Fruit fly (Drosophila melanogaster) whole organism, embryonic: ENCODE measurements around the gene Mlc2.
A peak's percentile ranks its signal among the peaks of the same experiment; 100 is the strongest.

Experiments
- Aef1 ChIP-seq: fragments of 200-800 bp; sonication (Bioruptor generic); IDR thresholded peaks from 3 replicates; pipeline ENCODE4 v1.3.6; 2022; ENCODE audit warnings: missing biosample characterization, missing genetic modification characterization
- Antp ChIP-seq: fragments of 200-800 bp; sonication (Bioruptor generic); optimal IDR thresholded peaks from 3 replicates; lab custom pipeline; 2016; ENCODE audit warnings: missing biosample characterization, missing genetic modification characterization
- Asciz ChIP-seq: fragments of 200-800 bp; sonication (Bioruptor generic); optimal IDR thresholded peaks from 2 replicates; lab custom pipeline; 2017; ENCODE audit warnings: missing biosample characterization, mild to moderate bottlenecking, missing genetic modification characterization, missing genetic modification reagents
- CG1024 ChIP-seq: fragments of 200-800 bp; sonication (Bioruptor generic); IDR thresholded peaks from 2 replicates; pipeline ENCODE4 v1.3.6; 2022; ENCODE audit warnings: missing biosample characterization, missing genetic modification characterization
- CG10959 ChIP-seq: fragments of 200-800 bp; sonication (Bioruptor generic); IDR thresholded peaks from 2 replicates; pipeline ENCODE4 v1.3.6; 2022; ENCODE audit warnings: missing biosample characterization, missing genetic modification characterization
- CG12659 ChIP-seq: fragments of 200-800 bp; sonication (Bioruptor generic); optimal IDR thresholded peaks from 3 replicates; lab custom pipeline; 2017; ENCODE audit warnings: mild to moderate bottlenecking, missing biosample characterization, missing genetic modification reagents, missing genetic modification characterization
- CG12744 ChIP-seq: fragments of 200-800 bp; sonication (Bioruptor generic); optimal IDR thresholded peaks from 2 replicates; lab custom pipeline; 2016; ENCODE audit warnings: missing biosample characterization, missing genetic modification characterization
- CG17612 ChIP-seq: fragments of 200-800 bp; sonication (Bioruptor generic); IDR thresholded peaks from 2 replicates; pipeline ENCODE4 v1.3.6; 2022; ENCODE audit warnings: missing biosample characterization, missing genetic modification characterization
- CG2129 ChIP-seq: fragments of 200-800 bp; sonication (Bioruptor generic); IDR thresholded peaks from 2 replicates; pipeline ENCODE4 v1.3.6; 2022; ENCODE audit warnings: missing biosample characterization, missing genetic modification characterization; ENCODE audit not compliant: partially characterized antibody
- CG2202 ChIP-seq: fragments of 200-800 bp; sonication (Bioruptor generic); optimal IDR thresholded peaks from 2 replicates; lab custom pipeline; 2018; ENCODE audit warnings: missing biosample characterization, mild to moderate bottlenecking, missing genetic modification characterization
- CG2889 ChIP-seq: fragments of 200-800 bp; sonication (Bioruptor generic); IDR thresholded peaks from 3 replicates; pipeline ENCODE4 v1.3.6; 2022; ENCODE audit warnings: missing biosample characterization, missing genetic modification characterization
- CG6654 ChIP-seq: fragments of 200-800 bp; sonication (Bioruptor generic); optimal IDR thresholded peaks from 2 replicates; lab custom pipeline; 2017; ENCODE audit warnings: missing biosample characterization, mild to moderate bottlenecking, missing genetic modification characterization
- CG6854 ChIP-seq: fragments of 200-800 bp; sonication (Bioruptor generic); optimal IDR thresholded peaks from 3 replicates; lab custom pipeline; 2017; ENCODE audit warnings: missing biosample characterization, mild to moderate bottlenecking, missing genetic modification characterization
- CG8089 ChIP-seq: fragments of 200-800 bp; sonication (Bioruptor generic); optimal IDR thresholded peaks from 3 replicates; lab custom pipeline; 2016; ENCODE audit warnings: missing biosample characterization, missing genetic modification characterization
- CG9437 ChIP-seq: fragments of 200-800 bp; sonication (Bioruptor generic); optimal IDR thresholded peaks from 2 replicates; lab custom pipeline; 2018; ENCODE audit warnings: missing biosample characterization, mild to moderate bottlenecking, missing genetic modification characterization
- CG9797 ChIP-seq: fragments of 200-800 bp; sonication (Bioruptor generic); optimal IDR thresholded peaks from 3 replicates; lab custom pipeline; 2018; ENCODE audit warnings: missing biosample characterization, mild to moderate bottlenecking, missing genetic modification characterization
- Camta ChIP-seq: fragments of 200-800 bp; sonication (Bioruptor generic); optimal IDR thresholded peaks from 2 replicates; lab custom pipeline; 2016; ENCODE audit warnings: missing biosample characterization, missing genetic modification characterization
- CkIIα-i1 ChIP-seq: fragments of 200-800 bp; sonication (Bioruptor generic); IDR thresholded peaks from 2 replicates; pipeline ENCODE4 v1.3.6; 2022; ENCODE audit warnings: missing biosample characterization, missing genetic modification characterization
- D ChIP-seq, 2 experiments: fragments of 200-800 bp in 1 of 2; fragments of >200 bp in 1 of 2; sonication (Bioruptor generic) in 1 of 2; optimal IDR thresholded peaks; 2 replicates in 1 of 2; 3 replicates in 1 of 2; lab custom pipeline; 2017; ENCODE audit warnings: mild to moderate bottlenecking in 1 of 2, missing biosample characterization in 1 of 2, missing genetic modification characterization in 1 of 2, missing genetic modification reagents in 1 of 2
- Eip74EF ChIP-seq, 2 experiments: fragments of 200-800 bp in 1 of 2; fragments of >200 bp in 1 of 2; sonication (Bioruptor generic) in 1 of 2; optimal IDR thresholded peaks; 2 replicates each; lab custom pipeline; 2017 to 2019; ENCODE audit warnings: missing biosample characterization in 2 of 2, missing genetic modification characterization in 2 of 2, mild to moderate bottlenecking in 1 of 2, moderate library complexity in 1 of 2
- HLH3B ChIP-seq: fragments of 200-800 bp; sonication (Bioruptor generic); IDR thresholded peaks from 2 replicates; pipeline ENCODE4 v1.3.6; 2022; ENCODE audit warnings: missing biosample characterization, missing genetic modification characterization
- HLH4C ChIP-seq: fragments of 200-800 bp; sonication (Bioruptor generic); IDR thresholded peaks from 3 replicates; pipeline ENCODE4 v1.3.6; 2022; ENCODE audit warnings: missing biosample characterization, missing genetic modification characterization; ENCODE audit not compliant: partially characterized antibody
- Hmr ChIP-seq: fragments of 200-800 bp; sonication (Bioruptor generic); optimal IDR thresholded peaks from 3 replicates; lab custom pipeline; 2017; ENCODE audit warnings: mild to moderate bottlenecking, missing biosample characterization, missing genetic modification reagents, missing genetic modification characterization
- Hr51 ChIP-seq, 2 experiments: fragments of 200-800 bp; sonication (Bioruptor generic); optimal IDR thresholded peaks; 2 replicates in 1 of 2; 3 replicates in 1 of 2; lab custom pipeline; 2016 to 2018; ENCODE audit warnings: missing biosample characterization in 2 of 2, missing genetic modification characterization in 2 of 2, mild to moderate bottlenecking in 1 of 2, moderate library complexity in 1 of 2
- Nf-YC ChIP-seq: fragments of 200-800 bp; optimal IDR thresholded peaks from 3 replicates; lab custom pipeline; 2019; ENCODE audit warnings: missing biosample characterization, mild to moderate bottlenecking, missing genetic modification characterization, moderate library complexity
- TFAM ChIP-seq: fragments of 200-800 bp; sonication (Bioruptor generic); optimal IDR thresholded peaks from 2 replicates; lab custom pipeline; 2017; ENCODE audit warnings: missing biosample characterization, missing genetic modification characterization, inconsistent platforms
- Vsx1 ChIP-seq: fragments of 200-800 bp; sonication (Bioruptor generic); optimal IDR thresholded peaks from 2 replicates; lab custom pipeline; 2017; ENCODE audit warnings: missing biosample characterization, mild to moderate bottlenecking, missing genetic modification characterization, missing genetic modification reagents
- cg ChIP-seq: fragments of 200-800 bp; sonication (Bioruptor generic); optimal IDR thresholded peaks from 3 replicates; lab custom pipeline; 2019; ENCODE audit warnings: missing biosample characterization, mild to moderate bottlenecking, missing genetic modification characterization, moderate library complexity
- crp ChIP-seq, 2 experiments: fragments of 200-800 bp; sonication (Bioruptor generic); optimal IDR thresholded peaks; 2 replicates in 1 of 2; 3 replicates in 1 of 2; lab custom pipeline; 2017; ENCODE audit warnings: missing biosample characterization in 2 of 2, missing genetic modification characterization in 2 of 2, mild to moderate bottlenecking in 1 of 2, moderate library complexity in 1 of 2
- disco-r ChIP-seq: fragments of 200-800 bp; sonication (Bioruptor generic); optimal IDR thresholded peaks from 2 replicates; lab custom pipeline; 2016; ENCODE audit warnings: missing biosample characterization, missing genetic modification characterization
- ham ChIP-seq: fragments of 200-800 bp; sonication (Bioruptor generic); IDR thresholded peaks from 2 replicates; pipeline ENCODE4 v1.3.6; 2022; ENCODE audit warnings: missing biosample characterization, missing genetic modification characterization
- hb ChIP-seq: fragments of 200-800 bp; sonication (Bioruptor generic); IDR thresholded peaks from 3 replicates; pipeline ENCODE4 v1.3.6; 2022; ENCODE audit warnings: missing biosample characterization, missing genetic modification characterization; ENCODE audit not compliant: partially characterized antibody
- hkb ChIP-seq, 2 experiments: fragments of 200-800 bp in 1 of 2; fragments of >200 bp in 1 of 2; sonication (Bioruptor generic) in 1 of 2; IDR thresholded peaks in 1 of 2; optimal IDR thresholded peaks in 1 of 2; 2 replicates each; pipeline versions ENCODE4 v1.3.6 to Lab custom; 2017 to 2022; ENCODE audit warnings: missing biosample characterization in 1 of 2, missing genetic modification characterization in 1 of 2
- inv ChIP-seq: fragments of 200-800 bp; sonication (Bioruptor generic); IDR thresholded peaks from 2 replicates; pipeline ENCODE4 v1.3.6; 2022; ENCODE audit warnings: missing biosample characterization, missing genetic modification characterization; ENCODE audit not compliant: partially characterized antibody
- jigr1 ChIP-seq: fragments of 200-800 bp; sonication (Bioruptor generic); IDR thresholded peaks from 3 replicates; pipeline ENCODE4 v1.3.6; 2022; ENCODE audit warnings: missing biosample characterization, missing genetic modification characterization
- klu ChIP-seq: fragments of 200-800 bp; sonication (Bioruptor generic); IDR thresholded peaks from 2 replicates; pipeline ENCODE4 v1.3.6; 2022; ENCODE audit warnings: missing biosample characterization, missing genetic modification characterization
- kni ChIP-seq: fragments of 200-800 bp; sonication (Bioruptor generic); optimal IDR thresholded peaks from 3 replicates; lab custom pipeline; 2017; ENCODE audit warnings: mild to moderate bottlenecking, missing biosample characterization, missing genetic modification reagents, missing genetic modification characterization
- luna ChIP-seq: fragments of 200-800 bp; sonication (Bioruptor generic); optimal IDR thresholded peaks from 2 replicates; lab custom pipeline; 2016; ENCODE audit warnings: missing biosample characterization, missing genetic modification characterization
- p53 ChIP-seq: fragments of 200-800 bp; sonication (Bioruptor generic); optimal IDR thresholded peaks from 2 replicates; lab custom pipeline; 2016; ENCODE audit warnings: missing biosample characterization, missing genetic modification characterization
- seq ChIP-seq: fragments of 200-800 bp; sonication (Bioruptor generic); IDR thresholded peaks from 2 replicates; pipeline ENCODE4 v1.3.6; 2022; ENCODE audit warnings: missing biosample characterization, missing genetic modification characterization
- sqz ChIP-seq: fragments of 200-800 bp; sonication (Bioruptor generic); optimal IDR thresholded peaks from 3 replicates; lab custom pipeline; 2018; ENCODE audit warnings: missing biosample characterization, mild to moderate bottlenecking, missing genetic modification characterization
- tgo ChIP-seq: fragments of 200-800 bp; sonication (Bioruptor generic); IDR thresholded peaks from 3 replicates; pipeline ENCODE4 v1.3.6; 2022; ENCODE audit warnings: missing biosample characterization, missing genetic modification characterization
- tna ChIP-seq: fragments of 200-800 bp; sonication (Bioruptor generic); IDR thresholded peaks from 2 replicates; pipeline ENCODE4 v1.3.6; 2022; ENCODE audit warnings: missing biosample characterization, missing genetic modification characterization; ENCODE audit not compliant: partially characterized antibody
- vfl ChIP-seq: fragments of 200-800 bp; sonication (Bioruptor generic); optimal IDR thresholded peaks from 2 replicates; lab custom pipeline; 2016; ENCODE audit warnings: missing biosample characterization, missing genetic modification characterization
- z ChIP-seq: fragments of 200-800 bp; sonication (Bioruptor generic); IDR thresholded peaks from 3 replicates; pipeline ENCODE4 v1.3.6; 2022; ENCODE audit warnings: missing biosample characterization, missing genetic modification characterization
- zen ChIP-seq: fragments of 200-800 bp; sonication (Bioruptor generic); optimal IDR thresholded peaks from 3 replicates; lab custom pipeline; 2018; ENCODE audit warnings: missing biosample characterization, mild to moderate bottlenecking, missing genetic modification characterization, moderate library complexity

Mlc2 gene

dm6 chr3R:30134063-30135047, 40.0 kb downstream of the Mlc2 start, which contains the start of gene Tpi (continued):
- TF ChIP-seq CG9797 (GFP tag; lab: Kevin White, UChicago) (no peak), CG8089 (GFP tag; lab: Kevin White, UChicago) (no peak), Aef1 (GFP tag; lab: Robert Waterston, UW) (no peak), Hr51 (GFP tag; optimal IDR thresholded peaks at IDR 0.05; lab: Kevin White, UChicago) (peak in 1 of 2 experiments; percentile 66), seq (no peak), HLH4C (GFP tag; lab: Robert Waterston, UW) (no peak), cg (GFP tag; lab: Kevin White, UChicago) (no peak), CG6854 (GFP tag; lab: Kevin White, UChicago) (no peak), Eip74EF (GFP tag; optimal IDR thresholded peaks at IDR 0.05; lab: Kevin White, UChicago) (no peak), ham (no peak), Nf-YC (tag; lab: Kevin White, UChicago) (no peak), inv (GFP tag; lab: Robert Waterston, UW) (no peak), hkb (optimal IDR thresholded peaks at IDR 0.05; lab: Kevin White, UChicago) (peak; percentile 97), hkb (GFP tag; IDR thresholded peaks at IDR 0.05; lab: Robert Waterston, UW) (no peak), vfl (GFP tag; lab: Kevin White, UChicago) (no peak), TFAM (GFP tag; lab: Kevin White, UChicago) (no peak), CG17612 (GFP tag; lab: Robert Waterston, UW) (no peak), luna (GFP tag; lab: Kevin White, UChicago) (no peak), CG12744 (GFP tag; lab: Kevin White, UChicago) (no peak), kni (GFP tag; lab: Kevin White, UChicago) (no peak), HLH3B (GFP tag; lab: Robert Waterston, UW) (no peak), Vsx1 (no peak), CG2202 (tag; lab: Kevin White, UChicago) (no peak), CG2129 (GFP tag; lab: Robert Waterston, UW) (no peak), Hmr (peak; percentile 27), Antp (peak; percentile 23), CG9437 (GFP tag; lab: Kevin White, UChicago) (peak; percentile 5), CkIIα-i1 (GFP tag; lab: Robert Waterston, UW) (0 out of 2 replicates have a peak, but pooled peaks have one; percentile 8), sqz (no peak), klu (no peak), CG2889 (GFP tag; lab: Robert Waterston, UW) (no peak), tna (GFP tag; lab: Robert Waterston, UW) (no peak), Camta (peak; percentile 7), z (GFP tag; lab: Robert Waterston, UW) (0 out of 3 replicates have a peak, but pooled peaks have one; percentile 45), zen (tag; lab: Kevin White, UChicago) (no peak), hb (no peak), CG12659 (GFP tag; lab: Kevin White, UChicago) (peak; percentile 26), CG10959 (GFP tag; lab: Robert Waterston, UW) (no peak), crp (GFP tag; optimal IDR thresholded peaks at IDR 0.05; lab: Kevin White, UChicago) (peak in 1 of 2 experiments; percentile 87), D (optimal IDR thresholded peaks at IDR 0.05; lab: Kevin White, UChicago) (no peak), D (GFP tag; optimal IDR thresholded peaks at IDR 0.05; lab: Kevin White, UChicago) (no peak), p53 (GFP tag; lab: Kevin White, UChicago) (no peak), disco-r (GFP tag; lab: Kevin White, UChicago) (no peak), tgo (GFP tag; lab: Robert Waterston, UW) (peak; percentile 34; the same call in 1 of the 3 replicates), CG6654 (peak; percentile 90), jigr1 (GFP tag; lab: Robert Waterston, UW) (no peak), CG1024 (no peak), Asciz (GFP tag; lab: Kevin White, UChicago) (no peak)
